Worm (Caenorhabditis elegans) whole organism, young adult: ENCODE data around the gene fbxa-179.

ENCODE experiments used
- F49E8.2 ChIP-seq: sonication (generic microtip); optimal IDR thresholded peaks from 3 replicates; lab custom pipeline; 2017; ENCODE audit warnings: missing genetic modification characterization, mild to moderate bottlenecking, missing compliant biosample characterization, antibody characterized with exemption, moderate library complexity; ENCODE audit not compliant: insufficient read depth
- F52B5.7 ChIP-seq: sonication (generic microtip); optimal IDR thresholded peaks from 2 replicates; lab custom pipeline; 2016; ENCODE audit warnings: mild to moderate bottlenecking, missing genetic modification characterization, missing compliant biosample characterization
- F57C9.4 ChIP-seq: sonication (generic microtip); optimal IDR thresholded peaks from 2 replicates; lab custom pipeline; 2017; ENCODE audit warnings: mild to moderate bottlenecking, missing genetic modification characterization, missing compliant biosample characterization
- K12H6.12 ChIP-seq: fragments of 200-800 bp; sonication (Bioruptor generic); optimal IDR thresholded peaks from 2 replicates; lab custom pipeline; 2018; ENCODE audit warnings: mild to moderate bottlenecking, missing genetic modification characterization, missing compliant biosample characterization
- T07F8.4 ChIP-seq: sonication (generic microtip); optimal IDR thresholded peaks from 2 replicates; lab custom pipeline; 2016; ENCODE audit warnings: mild to moderate bottlenecking, missing genetic modification characterization, moderate library complexity, missing compliant biosample characterization
- Y53G8AR.9 ChIP-seq: fragments of 200-800 bp; sonication (Bioruptor generic); conservative IDR thresholded peaks from 2 replicates; pipeline ENCODE4 v1.3.6; 2022; ENCODE audit warnings: missing genetic modification reagents, missing genetic modification characterization, missing compliant biosample characterization
- Y67H2A.10 ChIP-seq: fragments of 200-800 bp; sonication (Bioruptor generic); conservative IDR thresholded peaks from 2 replicates; pipeline ENCODE4 v1.3.6; 2022; ENCODE audit warnings: missing genetic modification reagents, missing genetic modification characterization, missing compliant biosample characterization
- Y79H2A.3 ChIP-seq: fragments of 200-800 bp; sonication (Bioruptor generic); conservative IDR thresholded peaks from 2 replicates; pipeline ENCODE4 v1.3.6; 2022; ENCODE audit warnings: missing genetic modification reagents, missing genetic modification characterization, missing compliant biosample characterization
- Y95B8A.8 ChIP-seq: fragments of 200-800 bp; sonication (Bioruptor generic); IDR thresholded peaks from 2 replicates; pipeline ENCODE4 v1.3.6; 2022; ENCODE audit warnings: missing genetic modification reagents, missing genetic modification characterization, missing compliant biosample characterization
- atf-7 ChIP-seq: sonication (generic microtip); optimal IDR thresholded peaks from 2 replicates; lab custom pipeline; 2017; ENCODE audit warnings: mild to moderate bottlenecking, missing genetic modification characterization, missing compliant biosample characterization
- athp-1 ChIP-seq: sonication (generic microtip); optimal IDR thresholded peaks from 2 replicates; lab custom pipeline; 2017; ENCODE audit warnings: mild to moderate bottlenecking, missing genetic modification characterization, missing compliant biosample characterization
- bed-2 ChIP-seq: fragments of 200-800 bp; sonication (Bioruptor generic); IDR thresholded peaks from 2 replicates; pipeline ENCODE4 v1.3.6; 2022; ENCODE audit warnings: missing genetic modification reagents, missing genetic modification characterization, missing compliant biosample characterization
- ccch-3 ChIP-seq: fragments of 200-800 bp; sonication (Bioruptor generic); optimal IDR thresholded peaks from 2 replicates; lab custom pipeline; 2018; ENCODE audit warnings: mild to moderate bottlenecking, missing genetic modification characterization, missing compliant biosample characterization
- ceh-27 ChIP-seq: fragments of 200-800 bp; sonication (Bioruptor generic); optimal IDR thresholded peaks from 2 replicates; lab custom pipeline; 2018; ENCODE audit warnings: mild to moderate bottlenecking, missing genetic modification characterization, moderate library complexity, missing compliant biosample characterization
- ceh-58 ChIP-seq: fragments of 200-800 bp; sonication (Bioruptor generic); IDR thresholded peaks from 2 replicates; pipeline ENCODE4 v1.3.6; 2022; ENCODE audit warnings: missing genetic modification characterization, missing compliant biosample characterization
- ceh-79 ChIP-seq: sonication (generic microtip); optimal IDR thresholded peaks from 2 replicates; lab custom pipeline; 2017; ENCODE audit warnings: mild to moderate bottlenecking, missing genetic modification characterization, missing compliant biosample characterization
- efl-1 ChIP-seq: fragments of 150-350 bp; optimal IDR thresholded peaks from 2 replicates; lab custom pipeline; 2014; ENCODE audit warnings: missing biosample characterization, missing genetic modification reagents, missing genetic modification characterization
- egl-44 ChIP-seq: fragments of 200-800 bp; sonication (Bioruptor generic); IDR thresholded peaks from 2 replicates; pipeline ENCODE4 v1.3.6; 2022; ENCODE audit warnings: missing genetic modification reagents, missing genetic modification characterization, missing compliant biosample characterization
- fkh-3 ChIP-seq: sonication (generic microtip); optimal IDR thresholded peaks from 2 replicates; lab custom pipeline; 2016; ENCODE audit warnings: mild to moderate bottlenecking, missing genetic modification characterization, missing compliant biosample characterization
- hsf-1 ChIP-seq: fragments of 200-800 bp; sonication (Bioruptor generic); IDR thresholded peaks from 2 replicates; pipeline ENCODE4 v1.3.6; 2022; ENCODE audit warnings: missing genetic modification reagents, missing genetic modification characterization, missing compliant biosample characterization
- madf-8 ChIP-seq: fragments of 200-800 bp; sonication (Bioruptor generic); conservative IDR thresholded peaks from 2 replicates; pipeline ENCODE4 v1.3.6; 2022; ENCODE audit warnings: missing genetic modification reagents, missing genetic modification characterization, missing compliant biosample characterization
- mcd-1 ChIP-seq: fragments of 200-800 bp; sonication (Bioruptor generic); IDR thresholded peaks from 2 replicates; pipeline ENCODE4 v1.3.6; 2022; ENCODE audit warnings: missing genetic modification reagents, missing genetic modification characterization, missing compliant biosample characterization
- nfya-2 ChIP-seq: fragments of 200-800 bp; sonication (Bioruptor generic); IDR thresholded peaks from 2 replicates; pipeline ENCODE4 v1.3.6; 2022; ENCODE audit warnings: missing genetic modification reagents, missing genetic modification characterization, missing compliant biosample characterization
- nhr-80 ChIP-seq: sonication (generic microtip); optimal IDR thresholded peaks from 2 replicates; lab custom pipeline; 2016; ENCODE audit warnings: missing genetic modification characterization, missing compliant biosample characterization
- nhr-90 ChIP-seq: sonication (generic microtip); optimal IDR thresholded peaks from 2 replicates; lab custom pipeline; 2016; ENCODE audit warnings: missing genotype, mild to moderate bottlenecking, missing genetic modification characterization, missing compliant biosample characterization
- rec-8 ChIP-seq, 2 experiments: sonication (generic microtip); optimal IDR thresholded peaks; 2 replicates each; lab custom pipeline; 2016; ENCODE audit warnings: mild to moderate bottlenecking in 2 of 2, missing genetic modification characterization in 2 of 2, missing genetic modification reagents in 2 of 2, missing genotype in 2 of 2, missing biosample characterization in 1 of 2, missing compliant biosample characterization in 1 of 2, moderate library complexity in 1 of 2
- repo-1 ChIP-seq: sonication (generic microtip); optimal IDR thresholded peaks from 2 replicates; lab custom pipeline; 2017; ENCODE audit warnings: mild to moderate bottlenecking, missing genetic modification characterization, missing compliant biosample characterization
- rpc-1 ChIP-seq, 2 experiments: fragments of 150-350 bp in 1 of 2; sonication (generic microtip) in 1 of 2; optimal IDR thresholded peaks; 2 replicates each; lab custom pipeline; 2014 to 2018; ENCODE audit warnings: missing biosample characterization in 1 of 2, missing genetic modification characterization in 1 of 2, missing genetic modification reagents in 1 of 2, missing genotype in 1 of 2
- snpc-1.3 ChIP-seq: sonication (generic microtip); optimal IDR thresholded peaks from 2 replicates; lab custom pipeline; 2017; ENCODE audit warnings: missing genetic modification characterization, mild to moderate bottlenecking, missing compliant biosample characterization, antibody characterized with exemption, moderate library complexity, missing genotype, missing genetic modification reagents; ENCODE audit not compliant: insufficient read depth
- tbp1 ChIP-seq: fragments of 200-800 bp; sonication (Bioruptor generic); optimal IDR thresholded peaks from 2 replicates; lab custom pipeline; 2018; ENCODE audit warnings: mild to moderate bottlenecking, missing genetic modification characterization, missing compliant biosample characterization
- tlf-1 ChIP-seq: fragments of 200-800 bp; sonication (Bioruptor generic); optimal IDR thresholded peaks from 2 replicates; lab custom pipeline; 2018; ENCODE audit warnings: mild to moderate bottlenecking, missing genetic modification characterization, missing compliant biosample characterization
- unc-62 ChIP-seq: fragments of 150-350 bp; optimal IDR thresholded peaks from 2 replicates; lab custom pipeline; 2014; ENCODE audit warnings: missing biosample characterization, missing genetic modification reagents, missing genetic modification characterization
- ztf-6 ChIP-seq: fragments of 200-800 bp; sonication (Bioruptor generic); IDR thresholded peaks from 2 replicates; pipeline ENCODE4 v1.3.6; 2022; ENCODE audit warnings: missing genetic modification reagents, missing genetic modification characterization, missing compliant biosample characterization

Gene fbxa-179

ce11 chrX:14423105-14423504, 10.4 kb upstream of the fbxa-179 start, which contains the start of gene fipr-3:
fipr-3 (plus strand) TSS chrX:14423405.
- TF ChIP-seq tbp1 (GFP tag; lab: Kevin White, UChicago) = no peak
- TF ChIP-seq bed-2 (GFP tag; lab: Robert Waterston, UW) = no peak
- TF ChIP-seq rec-8 (tag; optimal IDR thresholded peaks at IDR 0.05; lab: Kevin White, UChicago) = no peak
- TF ChIP-seq snpc-1.3 (tag; lab: Kevin White, UChicago) = no peak
- TF ChIP-seq ceh-79 (tag; lab: Kevin White, UChicago) = no peak
- no peak for TF ChIP-seq F49E8.2 (tag; lab: Kevin White, UChicago)
- TF ChIP-seq fkh-3 (tag; lab: Kevin White, UChicago) = no peak
- TF ChIP-seq mcd-1 (GFP tag; lab: Robert Waterston, UW) = no peak
- no peak for TF ChIP-seq athp-1 (tag; lab: Kevin White, UChicago)
- TF ChIP-seq Y53G8AR.9 (GFP tag; lab: Robert Waterston, UW) = no peak
- TF ChIP-seq ceh-27 = no peak
- TF ChIP-seq T07F8.4 (tag; lab: Kevin White, UChicago) = no peak
- TF ChIP-seq, all 124 proteins: peak for 0

ce11 chrX:14421529-14421982, 8.9 kb upstream of the fbxa-179 start, which contains the start of gene F23D12.2:
F23D12.2 (minus strand) TSS chrX:14421579.
- TF ChIP-seq efl-1 (GFP tag; lab: Kevin White, UChicago) = peak; percentile 53
- TF ChIP-seq Y67H2A.10 (GFP tag; lab: Robert Waterston, UW) = no peak

ce11 chrX:14415641-14416040, 3.0 kb upstream of the fbxa-179 start, which contains the start of gene F23D12.10:
F23D12.10 (minus strand) TSS chrX:14415741.
- TF ChIP-seq F57C9.4 (tag; lab: Kevin White, UChicago) = no peak

- TF ChIP-seq ztf-6 (GFP tag; lab: Robert Waterston, UW) = no peak
- TF ChIP-seq egl-44 (GFP tag; lab: Robert Waterston, UW) = no peak
- TF ChIP-seq nhr-90 (tag; lab: Kevin White, UChicago) = no peak
- TF ChIP-seq tlf-1 (GFP tag; lab: Kevin White, UChicago) = no peak
- TF ChIP-seq ccch-3 = no peak
- no peak for TF ChIP-seq nhr-80
- TF ChIP-seq athp-1 (tag; lab: Kevin White, UChicago) = no peak
- TF ChIP-seq hsf-1 = no peak
- TF ChIP-seq Y79H2A.3 = no peak
- no peak for TF ChIP-seq F52B5.7 (tag; lab: Kevin White, UChicago)
- TF ChIP-seq nfya-2 (GFP tag; lab: Robert Waterston, UW) = no peak
- TF ChIP-seq Y95B8A.8 (GFP tag; lab: Robert Waterston, UW) = no peak
- TF ChIP-seq madf-8 (GFP tag; lab: Robert Waterston, UW) = no peak
- TF ChIP-seq ceh-58 (GFP tag; lab: Robert Waterston, UW) = no peak
- TF ChIP-seq, all 124 proteins: peak for 0
Measured at ce11 chrX:14405817-14406216, 6.9 kb downstream of the fbxa-179 start, which contains the start of gene frpr-17. frpr-17 (plus strand) TSS chrX:14406117.

- TF ChIP-seq rpc-1 (optimal IDR thresholded peaks at IDR 0.05; lab: Kevin White, UChicago) = no peak
- peak; percentile 20 for TF ChIP-seq rpc-1 (tag; optimal IDR thresholded peaks at IDR 0.05; lab: Kevin White, UChicago)
- TF ChIP-seq repo-1 (tag; lab: Kevin White, UChicago) = no peak
- TF ChIP-seq unc-62 (GFP tag; lab: Kevin White, UChicago) = no peak
- no peak for TF ChIP-seq K12H6.12
- TF ChIP-seq atf-7 (tag; lab: Kevin White, UChicago) = no peak
- TF ChIP-seq, all 124 proteins: peak for 1
Measured at ce11 chrX:14401230-14401629, 11.4 kb downstream of the fbxa-179 start.
